Fruit fly (Drosophila melanogaster) whole organism, larva: Measurements from ENCODE around the gene Fas3.

Experiments used
- noc ChIP-seq: fragments of 200-800 bp; sonication (Bioruptor generic); optimal IDR thresholded peaks from 3 replicates; lab custom pipeline; 2019; ENCODE audit warnings: missing biosample characterization, mild to moderate bottlenecking, missing genetic modification characterization, moderate library complexity

Gene Fas3

DNA sequence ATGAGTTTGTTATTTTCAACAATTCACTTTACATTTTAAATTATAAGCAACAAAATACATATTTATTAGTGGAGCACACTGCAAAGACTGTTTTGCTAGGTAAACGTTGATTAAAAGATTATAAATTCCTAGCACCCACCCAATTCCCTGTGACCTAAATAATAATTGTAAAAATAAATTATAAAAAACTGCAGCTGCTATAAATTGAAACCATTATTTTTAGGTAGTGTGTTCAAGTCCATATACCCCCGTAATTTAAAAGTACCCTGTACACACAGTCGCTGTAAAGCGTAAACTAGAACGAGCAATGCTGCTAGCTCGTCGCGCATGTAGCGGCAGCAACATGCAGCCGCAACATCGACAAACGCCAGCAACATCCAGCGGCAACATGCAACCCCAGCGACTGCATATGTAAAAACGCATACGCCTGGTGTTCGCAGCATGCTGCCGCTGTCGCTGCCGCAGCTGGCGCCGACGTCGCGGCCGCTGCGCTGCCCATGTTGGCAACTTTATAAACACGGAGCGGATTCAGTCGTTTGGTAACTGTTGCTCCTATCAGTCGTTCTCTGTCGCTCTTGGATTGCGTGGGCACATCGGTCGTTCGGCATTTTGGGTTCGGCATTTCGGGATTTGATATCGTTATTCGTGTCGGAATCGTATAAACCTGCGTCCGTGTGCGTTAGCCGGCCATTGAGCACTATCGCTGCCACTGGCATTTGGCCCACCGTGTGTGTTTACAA is at the start of gene Fas3:
Gene Fas3, plus strand, starts transcription at position 526 of the 740 bp plus-strand sequence.
- no peak for TF ChIP-seq noc (tag; lab: Kevin White, UChicago)

DNA sequence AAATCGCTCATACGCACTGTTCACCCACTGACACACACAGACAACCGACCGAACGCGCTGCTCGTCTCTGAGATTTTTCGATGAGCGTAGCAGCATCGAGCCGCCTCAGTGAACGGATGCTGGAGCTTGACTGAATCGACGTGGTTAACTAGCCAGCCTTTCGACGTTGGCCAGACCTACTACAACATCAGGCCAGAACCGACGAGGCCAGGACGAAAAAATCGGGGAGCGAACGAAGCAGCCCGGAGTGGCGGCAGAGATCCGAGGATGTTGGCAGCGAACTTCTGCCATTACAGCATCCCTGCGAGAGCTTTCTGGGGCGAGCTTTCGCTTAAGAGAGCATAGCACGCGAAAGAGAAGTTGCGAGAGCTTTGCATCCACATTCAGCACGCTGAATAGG is 44.2 kb upstream of the Fas3 start, which contains the start of gene CG42750:
Gene CG42750, minus strand, starts transcription at position 108 of the 400 bp plus-strand sequence.
- no peak for TF ChIP-seq noc (tag; lab: Kevin White, UChicago)

DNA sequence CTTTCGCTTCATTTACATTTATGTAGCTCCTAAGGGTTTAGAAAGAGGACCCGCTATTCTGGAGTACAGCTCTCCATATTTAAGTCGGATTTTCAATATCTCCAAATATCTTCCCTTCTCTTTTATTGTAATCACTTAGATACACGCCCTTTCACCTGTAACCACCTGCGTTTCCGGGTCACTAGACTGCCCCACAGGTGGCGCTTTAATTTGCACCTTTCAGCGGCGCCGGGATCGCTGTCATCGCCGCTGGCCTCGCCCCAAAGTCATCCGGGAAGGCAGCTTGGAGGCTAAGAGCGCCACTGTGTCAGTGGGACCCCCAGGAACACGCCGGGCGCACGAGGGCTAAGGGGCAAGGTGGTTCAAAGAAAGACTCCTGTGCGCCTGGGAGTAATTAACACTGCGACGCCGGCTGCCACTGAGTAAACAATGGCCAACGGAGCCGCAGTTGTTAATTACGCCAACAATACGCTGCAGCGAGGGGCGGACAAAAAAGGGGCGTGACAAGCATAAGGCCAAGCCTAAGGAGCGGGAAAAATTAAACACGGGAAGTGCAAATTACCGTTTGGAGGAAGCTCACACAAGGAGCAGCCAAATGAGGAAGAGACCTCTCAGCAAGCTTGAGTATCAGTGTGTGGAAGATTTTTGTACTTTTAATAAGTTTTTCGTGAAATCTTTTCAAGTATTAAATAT is 35.6 kb upstream of the Fas3 start:
- TF ChIP-seq noc (tag; lab: Kevin White, UChicago) = no peak

DNA sequence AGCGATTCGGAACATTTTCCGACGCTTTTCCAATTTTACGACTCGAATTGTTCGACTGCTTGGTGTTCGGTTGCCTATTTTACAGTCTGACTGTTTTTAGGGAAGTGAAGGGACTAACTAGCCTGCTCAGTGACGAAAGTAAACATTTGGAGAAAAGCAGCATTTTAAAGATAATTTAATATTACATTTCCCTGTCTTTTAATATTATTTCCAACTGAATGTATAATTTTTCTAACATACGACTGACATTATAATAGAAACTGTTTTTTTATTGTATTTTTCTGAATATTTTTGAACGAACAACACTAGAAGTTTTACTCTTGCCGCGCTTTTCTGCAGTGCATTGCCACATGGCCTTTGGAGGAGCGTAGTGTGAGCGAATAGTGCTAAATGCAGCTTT is 34.3 kb upstream of the Fas3 start, which contains the start of gene CG31787:
Gene CG31787, minus strand, starts transcription at position 101 of the 400 bp plus-strand sequence.
- TF ChIP-seq noc (tag; lab: Kevin White, UChicago) = no peak

DNA sequence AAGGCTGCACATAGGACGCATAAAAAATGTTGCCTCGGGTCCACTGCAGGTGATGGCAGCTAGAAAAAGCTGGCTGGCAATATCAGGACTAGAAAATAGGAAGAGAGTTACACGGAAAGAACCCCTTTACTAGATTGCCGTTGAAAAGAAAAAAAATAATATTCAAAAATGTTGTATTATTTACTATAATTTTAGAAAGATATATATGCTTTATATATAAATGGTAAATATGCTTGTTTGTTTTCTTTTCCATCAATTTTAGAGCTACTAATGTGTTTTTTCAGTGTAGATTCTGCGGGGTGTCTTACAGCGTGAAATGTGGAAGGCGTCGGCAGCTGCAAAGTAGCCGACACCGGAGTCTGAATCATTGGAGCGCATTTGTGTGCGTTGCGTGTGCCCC is 32.7 kb upstream of the Fas3 start:
- no peak for TF ChIP-seq noc (tag; lab: Kevin White, UChicago)

DNA sequence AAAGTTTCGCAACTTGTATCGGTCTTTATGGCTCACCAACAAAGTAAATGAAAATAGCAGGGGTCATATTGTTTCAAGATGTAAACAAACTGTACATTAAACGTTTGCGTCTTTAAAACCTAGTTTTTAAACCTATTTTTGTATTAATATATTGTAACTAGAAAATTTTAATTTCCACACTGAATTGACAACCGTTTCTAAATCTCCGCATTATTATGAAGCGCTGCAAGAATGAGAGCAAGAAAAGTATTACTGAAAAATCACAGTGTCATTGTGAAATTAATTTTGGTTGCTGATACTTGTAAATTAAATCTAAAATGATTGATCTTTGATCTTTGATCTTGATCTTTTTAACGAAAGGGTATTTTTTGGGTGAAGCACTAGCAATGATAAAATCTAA is 28.5 kb upstream of the Fas3 start, which contains the start of gene CG43362:
Gene CG43362, minus strand, starts transcription at position 101 of the 400 bp plus-strand sequence.
- no peak for TF ChIP-seq noc (tag; lab: Kevin White, UChicago)

DNA sequence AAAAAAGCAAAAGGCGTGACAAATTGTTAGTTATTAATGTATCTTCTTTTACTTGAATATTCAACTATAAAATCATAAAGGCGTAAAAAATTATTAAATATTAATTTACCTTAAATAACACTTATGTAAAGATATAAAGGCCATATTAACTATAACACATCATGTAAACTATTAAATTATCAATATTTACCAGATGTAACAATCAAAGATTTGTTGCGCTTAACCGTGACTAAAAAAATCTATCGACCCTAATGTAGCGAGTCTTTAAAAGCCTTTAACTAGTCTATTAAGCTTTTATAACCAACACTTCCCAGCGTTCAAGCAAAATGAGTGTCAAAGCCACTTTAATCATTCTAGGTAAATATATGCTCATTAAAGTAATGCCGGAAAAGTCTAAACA is 27.7 kb upstream of the Fas3 start, which contains the start of gene Sfp36F:
Gene Sfp36F, plus strand, starts transcription at position 301 of the 400 bp plus-strand sequence.
- TF ChIP-seq noc (tag; lab: Kevin White, UChicago) = no peak

DNA sequence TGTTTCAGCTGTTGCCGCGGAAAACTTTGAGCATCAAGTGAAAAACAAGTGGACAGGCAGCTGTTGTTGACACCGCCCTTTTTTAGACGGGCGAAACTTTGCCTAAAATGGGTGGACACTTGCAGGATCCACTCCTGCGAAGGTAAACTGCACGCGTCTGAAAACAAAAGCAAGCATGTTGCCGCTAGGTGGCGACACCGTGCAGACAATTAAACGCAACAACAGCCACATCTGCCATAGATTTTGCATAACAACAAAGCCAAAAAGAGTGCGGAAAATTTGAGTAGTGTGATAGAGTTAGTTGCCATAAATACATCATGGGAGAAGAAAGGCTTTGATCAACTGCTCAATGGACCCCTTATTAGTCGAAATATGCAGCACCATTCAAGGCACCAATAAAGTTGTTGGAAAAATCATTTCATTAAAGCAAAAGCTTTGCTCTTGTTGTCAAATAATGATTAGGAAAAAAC is 25.4 kb upstream of the Fas3 start, which contains the start of gene CG5790:
Gene CG5790, plus strand, starts transcription at position 420 of the 470 bp plus-strand sequence.
- no peak for TF ChIP-seq noc (tag; lab: Kevin White, UChicago)

DNA sequence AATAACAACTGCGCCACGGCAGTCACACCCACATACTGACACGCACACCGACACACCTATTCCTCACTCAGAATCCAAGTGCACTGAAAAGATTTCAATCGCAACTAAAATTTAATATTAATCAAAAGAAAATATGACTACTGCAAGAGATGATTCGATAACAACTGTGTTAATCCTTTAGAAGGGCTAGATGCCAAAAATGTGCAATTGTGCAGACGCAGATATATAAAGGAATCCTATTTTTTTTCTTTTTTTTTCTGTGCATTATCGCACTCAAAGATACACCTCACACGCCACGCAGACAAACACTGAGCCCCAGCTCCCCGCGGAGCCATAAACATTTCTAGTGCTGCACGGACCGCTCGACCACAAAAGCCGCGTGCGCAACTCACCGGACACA is 21.4 kb upstream of the Fas3 start:
- TF ChIP-seq noc (tag; lab: Kevin White, UChicago) = no peak

DNA sequence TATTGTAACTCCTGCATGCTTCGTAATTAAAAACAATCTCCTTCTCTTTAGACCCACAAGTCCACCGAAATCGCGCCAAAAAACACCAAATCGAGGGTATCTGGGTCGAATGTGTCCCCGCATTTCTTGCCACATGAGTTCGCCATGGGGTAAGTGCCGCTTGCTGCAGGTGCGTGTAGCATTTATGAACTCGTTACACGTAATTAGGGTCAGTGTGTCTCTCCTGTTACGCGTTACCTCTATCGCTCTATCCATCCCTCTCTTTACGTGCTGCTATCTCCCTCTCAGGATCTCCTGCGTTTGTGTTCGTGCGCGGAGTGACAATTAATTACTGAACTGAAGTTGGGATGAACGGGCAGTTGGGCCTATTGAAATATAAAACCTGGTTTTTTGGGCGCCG is 17.1 kb upstream of the Fas3 start:
- TF ChIP-seq noc (tag; lab: Kevin White, UChicago) = no peak

DNA sequence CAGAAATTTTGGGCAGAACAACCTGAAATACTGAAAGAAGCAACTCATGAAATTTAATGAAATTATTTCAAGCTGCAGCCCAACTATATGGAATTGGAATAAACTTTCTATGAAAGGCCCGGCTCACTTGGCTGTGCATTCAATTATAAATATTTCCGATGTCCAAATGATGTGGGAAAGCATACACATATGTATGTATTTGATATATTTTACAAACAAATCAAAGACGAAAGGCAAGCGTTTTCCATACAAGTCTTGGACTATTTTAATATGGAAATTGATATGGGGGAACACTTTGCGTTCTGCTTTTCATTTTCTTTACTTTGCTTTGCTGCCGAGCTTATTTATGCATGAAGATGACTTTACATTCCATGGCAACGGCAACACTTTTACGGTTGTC is 15.4 kb upstream of the Fas3 start:
- no peak for TF ChIP-seq noc (tag; lab: Kevin White, UChicago)

DNA sequence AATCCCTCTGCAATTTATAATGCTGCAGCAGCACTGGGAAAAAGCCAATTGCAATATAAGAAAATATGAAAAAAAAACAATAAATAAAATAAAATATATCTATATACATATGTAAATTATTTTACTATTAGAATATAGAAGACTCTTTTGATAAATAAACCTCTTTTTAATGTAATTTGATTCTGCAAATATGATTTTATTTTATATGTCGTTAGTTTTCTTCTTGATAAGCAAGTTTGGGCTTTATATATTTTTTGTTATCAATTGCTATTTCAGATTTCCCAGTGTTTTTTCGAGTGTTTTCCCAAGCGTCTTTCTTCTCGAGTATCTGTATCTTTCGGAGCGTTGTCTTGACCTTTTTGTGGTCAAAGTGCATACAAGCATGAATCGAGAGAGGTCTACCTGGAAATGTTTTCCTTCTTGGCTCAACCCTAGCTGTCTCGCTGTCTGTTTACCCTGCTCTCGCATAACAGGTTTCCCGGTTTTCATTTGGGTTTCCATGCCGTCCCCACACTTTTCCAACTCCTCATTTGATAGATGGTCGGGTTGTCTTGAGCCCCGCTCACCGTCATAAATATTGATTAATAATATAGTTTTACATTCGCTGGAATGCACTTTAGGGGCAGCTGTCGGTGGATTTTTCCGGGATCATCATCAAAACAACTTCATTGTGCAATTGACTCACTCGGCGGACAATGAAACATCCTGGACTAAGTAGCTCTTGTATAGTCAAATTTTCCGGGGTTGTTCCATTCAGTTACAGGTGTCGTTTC is 14.7 kb upstream of the Fas3 start:
- no peak for TF ChIP-seq noc (tag; lab: Kevin White, UChicago)

DNA sequence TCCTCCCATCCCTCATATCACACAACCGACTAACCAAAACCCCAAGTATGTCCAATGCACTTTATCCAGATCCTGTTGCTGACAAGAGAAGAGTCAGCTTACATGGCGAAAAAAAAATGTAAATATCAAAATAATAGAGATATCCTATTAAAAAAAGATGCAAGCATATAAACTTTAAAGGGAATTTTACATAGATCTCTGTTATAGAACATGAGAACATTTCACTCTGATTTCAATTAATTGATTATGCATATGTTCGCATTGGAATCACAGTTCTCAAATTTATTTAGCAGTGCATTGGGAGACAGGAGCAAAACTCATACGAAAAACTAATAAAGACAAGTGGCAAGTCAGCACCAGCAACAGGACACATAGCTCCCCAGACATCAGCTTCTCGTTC is 12.1 kb upstream of the Fas3 start:
- TF ChIP-seq noc (tag; lab: Kevin White, UChicago) = no peak

DNA sequence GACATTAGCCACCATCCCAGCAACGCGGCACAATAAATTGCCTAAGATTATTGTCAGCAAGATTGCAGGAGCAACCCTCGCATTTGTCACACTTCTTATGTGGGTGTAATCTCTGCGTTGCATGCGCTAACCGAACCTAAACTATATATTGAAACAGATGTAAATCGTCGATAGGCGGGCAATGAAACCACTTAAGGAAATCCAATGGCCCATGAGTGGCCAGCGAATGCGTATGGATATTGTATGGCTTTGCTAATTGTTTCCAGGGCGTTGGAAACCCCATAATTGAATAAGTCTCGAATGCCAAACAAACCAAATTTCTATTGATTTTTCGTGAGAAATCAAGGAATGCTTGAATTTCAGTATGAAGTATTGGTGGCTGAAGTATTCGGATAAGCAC is 11.2 kb upstream of the Fas3 start:
- no peak for TF ChIP-seq noc (tag; lab: Kevin White, UChicago)

DNA sequence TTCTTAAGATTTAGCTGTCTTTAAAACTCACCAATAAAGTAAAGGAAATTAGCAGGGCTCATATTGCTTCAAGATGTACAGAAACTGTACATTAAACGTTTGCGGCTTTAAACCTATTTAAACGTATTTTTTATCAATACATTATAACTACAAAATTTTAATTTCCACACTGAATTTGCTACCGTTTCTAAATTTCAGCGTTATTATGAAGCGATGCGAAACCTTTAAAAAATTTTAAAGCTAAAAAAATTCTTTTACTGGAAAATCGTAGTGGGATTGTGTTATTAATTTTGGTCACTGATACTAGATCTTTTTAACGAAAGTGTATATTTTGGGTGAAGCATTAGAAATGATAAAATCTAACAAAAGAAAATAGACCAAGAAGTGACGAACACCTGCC is 10.6 kb upstream of the Fas3 start, which contains the start of gene CG43354:
Gene CG43354, minus strand, starts transcription at position 101 of the 400 bp plus-strand sequence.
- TF ChIP-seq noc (tag; lab: Kevin White, UChicago) = no peak
